Worm (Caenorhabditis elegans): ENCODE measurements around the gene hpo-34.
A peak's percentile ranks its signal among the peaks of the same experiment; 100 is the strongest.

Gene hpo-34

DNA sequence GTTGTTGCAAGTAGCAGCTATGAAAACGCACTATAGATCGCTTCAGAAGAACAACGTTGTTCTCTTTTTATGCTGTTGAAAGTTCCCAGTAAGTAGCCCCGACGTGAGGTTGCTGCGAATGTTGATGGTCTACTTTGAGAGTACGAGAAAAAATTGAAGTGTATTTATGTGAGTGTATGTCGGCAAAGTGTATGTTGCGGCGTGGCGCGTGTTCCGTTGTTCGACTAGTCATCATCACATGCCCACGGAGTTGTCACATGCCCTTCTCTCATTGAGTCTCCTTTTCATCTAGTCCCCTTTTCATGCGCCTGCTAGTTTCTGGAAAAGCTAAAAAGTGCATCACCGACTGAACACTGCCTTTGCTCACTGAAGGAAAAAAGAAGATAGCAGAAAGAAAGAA, 47.0 kb downstream of the hpo-34 start (continued):
- peak; percentile 5 for TF ChIP-seq sox-4 (tag; optimal IDR thresholded peaks at IDR 0.05)
- TF ChIP-seq tlp-1 (tag; optimal IDR thresholded peaks at IDR 0.05): no peak

DNA sequence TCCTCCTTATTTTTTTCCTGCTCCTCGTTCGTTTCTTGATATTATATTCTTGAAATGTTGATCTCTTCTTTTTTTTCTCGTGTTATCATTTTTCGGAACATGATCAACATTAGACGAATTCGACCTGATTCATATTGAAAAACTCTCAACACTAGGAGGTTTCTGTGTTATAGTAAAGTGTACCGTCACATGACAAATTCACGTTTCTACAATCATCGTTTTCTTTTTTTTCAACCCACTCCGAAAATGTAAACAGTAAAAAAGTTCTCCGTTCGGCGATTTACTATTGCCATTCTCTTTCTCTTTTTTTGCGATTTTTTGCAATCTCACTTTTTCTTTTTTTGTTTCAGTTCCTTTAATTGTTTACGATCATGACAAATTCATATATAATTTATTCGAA, 47.5 kb downstream of the hpo-34 start:
- peak; percentile 9 for TF ChIP-seq blmp-1 (tag; optimal IDR thresholded peaks at IDR 0.05)
- TF ChIP-seq lin-35 (GFP tag; optimal IDR thresholded peaks at IDR 0.05): peak in 1 of 2 experiments; percentile 22
- peak in 1 of 6 experiments; percentile 20 for TF ChIP-seq elt-3 (tag; optimal IDR thresholded peaks at IDR 0.05)
- no peak for TF ChIP-seq fos-1 (tag; optimal IDR thresholded peaks at IDR 0.05)
- TF ChIP-seq zip-4 (GFP tag; optimal IDR thresholded peaks at IDR 0.05): no peak

DNA sequence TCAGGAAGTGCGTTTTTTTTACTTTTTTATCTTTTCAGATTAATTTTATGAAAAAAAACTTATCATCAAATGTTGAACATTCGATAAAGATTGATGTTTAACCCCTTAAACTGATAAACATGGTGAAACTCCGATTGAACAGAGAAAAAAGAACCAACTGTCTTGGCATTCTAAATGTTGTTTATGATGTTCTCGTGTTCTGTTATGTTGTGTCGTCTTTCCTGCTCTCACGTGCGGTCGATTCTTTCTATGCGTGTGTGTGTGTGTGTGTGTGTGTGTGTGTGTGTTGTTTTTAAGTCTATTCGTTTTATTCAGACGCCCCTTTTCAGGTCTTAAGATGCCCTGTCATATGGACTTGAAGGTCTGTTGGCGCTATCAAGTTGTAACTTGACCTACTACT, 49.3 kb downstream of the hpo-34 start:
- TF ChIP-seq nhr-19 (GFP tag; conservative IDR thresholded peaks at IDR 0.05) (no peak), nhr-237 (tag; optimal IDR thresholded peaks at IDR 0.05) (no peak), sup-37 (GFP tag; optimal IDR thresholded peaks at IDR 0.05) (no peak), isw-1 (GFP tag; IDR thresholded peaks at IDR 0.05) (no peak), nhr-76 (tag; optimal IDR thresholded peaks at IDR 0.05) (no peak), ceh-90 (tag; optimal IDR thresholded peaks at IDR 0.05) (no peak), nhr-12 (tag; optimal IDR thresholded peaks at IDR 0.05) (no peak), elt-2 (tag; optimal IDR thresholded peaks at IDR 0.05) (peak; percentile 15), pag-3 (tag; optimal IDR thresholded peaks at IDR 0.05; ENCODE audit: borderline replicate concordance, insufficient read depth) (no peak), nhr-84 (tag; optimal IDR thresholded peaks at IDR 0.05) (no peak), ztf-4 (tag; optimal IDR thresholded peaks at IDR 0.05) (no peak), lsy-2 (tag; optimal IDR thresholded peaks at IDR 0.05) (no peak), fos-1 (tag; optimal IDR thresholded peaks at IDR 0.05) (no peak), nhr-71 (tag; optimal IDR thresholded peaks at IDR 0.05) (no peak), hlh-17 (GFP tag; optimal IDR thresholded peaks at IDR 0.05; ENCODE audit: borderline replicate concordance) (no peak), mef-2 (tag; optimal IDR thresholded peaks at IDR 0.05) (no peak), hlh-4 (tag; optimal IDR thresholded peaks at IDR 0.05) (no peak), nhr-90 (tag; optimal IDR thresholded peaks at IDR 0.05; ENCODE audit: poor library complexity) (no peak), lin-14 (GFP tag; optimal IDR thresholded peaks at IDR 0.05) (peak; percentile 49), fkh-10 (GFP tag; optimal IDR thresholded peaks at IDR 0.05) (no peak), lin-35 (GFP tag; optimal IDR thresholded peaks at IDR 0.05) (peak in 1 of 2 experiments; percentile 36), pqm-1 (tag; optimal IDR thresholded peaks at IDR 0.05) (no peak), ceh-88 (GFP tag; IDR thresholded peaks at IDR 0.05) (no peak), lin-39 (tag; optimal IDR thresholded peaks at IDR 0.05) (no peak), mdl-1 (tag; optimal IDR thresholded peaks at IDR 0.05) (peak in 1 of 2 experiments; percentile 26)

DNA sequence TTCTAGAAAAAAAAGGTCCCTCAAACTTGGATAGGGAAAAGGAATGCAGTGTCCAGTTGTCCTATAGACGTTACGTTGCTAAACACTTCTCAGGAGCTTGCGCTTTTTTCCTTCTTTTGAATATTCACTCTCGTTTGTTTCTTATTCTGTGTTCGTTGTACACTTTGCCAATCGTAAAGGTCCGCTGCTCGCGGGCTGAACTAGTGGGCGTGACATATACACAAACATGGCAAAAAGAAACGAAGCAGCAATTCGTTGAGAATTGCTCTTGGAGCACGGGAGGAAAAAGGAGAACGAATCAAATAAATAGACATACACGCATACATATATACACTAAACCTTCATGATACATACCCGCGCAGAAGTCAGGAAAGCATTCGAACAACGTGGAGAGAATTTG, 50.1 kb downstream of the hpo-34 start:
- TF ChIP-seq elt-3 (tag; optimal IDR thresholded peaks at IDR 0.05): no peak
- TF ChIP-seq lin-14 (GFP tag; optimal IDR thresholded peaks at IDR 0.05): peak; percentile 18

DNA sequence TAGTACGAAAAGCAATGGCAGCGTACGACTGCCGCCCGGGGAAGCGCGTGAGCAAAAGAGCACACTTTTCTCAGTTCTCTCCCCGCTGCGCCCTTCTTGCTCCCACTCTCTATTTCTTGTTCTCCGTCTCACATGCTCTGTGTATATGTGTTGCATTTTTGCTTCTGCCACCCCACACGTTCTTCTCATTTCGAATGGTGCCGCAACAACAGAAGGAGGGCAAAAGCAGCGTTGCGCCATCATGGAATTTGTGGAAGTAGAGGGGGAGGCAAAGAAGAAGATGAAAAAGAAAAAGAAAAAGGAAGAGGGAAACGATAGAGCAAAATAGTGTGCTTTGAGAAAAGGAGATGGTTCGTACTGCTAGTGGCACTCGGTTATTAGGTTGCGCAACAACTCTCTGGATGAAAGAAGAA, 51.5 kb downstream of the hpo-34 start:
- TF ChIP-seq ama-1 (optimal IDR thresholded peaks at IDR 0.05): no peak
- TF ChIP-seq hlh-17 (GFP tag; optimal IDR thresholded peaks at IDR 0.05; ENCODE audit: borderline replicate concordance): no peak
- TF ChIP-seq egl-13 (tag; optimal IDR thresholded peaks at IDR 0.05): peak; percentile 77
- no peak for TF ChIP-seq pqm-1 (tag; optimal IDR thresholded peaks at IDR 0.05)
- TF ChIP-seq fkh-10 (GFP tag; optimal IDR thresholded peaks at IDR 0.05): peak; percentile 97
- TF ChIP-seq zag-1 (tag; optimal IDR thresholded peaks at IDR 0.05): peak; percentile 44
- no peak for TF ChIP-seq elt-2 (tag; optimal IDR thresholded peaks at IDR 0.05)
- TF ChIP-seq vab-15 (tag; optimal IDR thresholded peaks at IDR 0.05): peak; percentile 31
- TF ChIP-seq nhr-71 (tag; optimal IDR thresholded peaks at IDR 0.05): peak; percentile 82
- TF ChIP-seq sup-37 (GFP tag; optimal IDR thresholded peaks at IDR 0.05): peak; percentile 3
- TF ChIP-seq ceh-90 (tag; optimal IDR thresholded peaks at IDR 0.05): no peak
- peak; percentile 80 for TF ChIP-seq unc-86 (tag; optimal IDR thresholded peaks at IDR 0.05)
- TF ChIP-seq nhr-11 (tag; optimal IDR thresholded peaks at IDR 0.05): no peak
- peak; percentile 39 for TF ChIP-seq skn-1 (tag; optimal IDR thresholded peaks at IDR 0.05)
- TF ChIP-seq lin-14 (GFP tag; optimal IDR thresholded peaks at IDR 0.05): peak; percentile 99
- TF ChIP-seq hpl-2 (GFP tag; optimal IDR thresholded peaks at IDR 0.05): no peak
- TF ChIP-seq unc-130 (tag; optimal IDR thresholded peaks at IDR 0.05): no peak
- TF ChIP-seq rnt-1 (tag; optimal IDR thresholded peaks at IDR 0.05): peak; percentile 79
- no peak for TF ChIP-seq aha-1 (tag; optimal IDR thresholded peaks at IDR 0.05)
- peak; percentile 73 for TF ChIP-seq swsn-7 (tag; optimal IDR thresholded peaks at IDR 0.05)
- peak; percentile 72 for TF ChIP-seq nhr-47 (tag; optimal IDR thresholded peaks at IDR 0.05)
- TF ChIP-seq nhr-19 (GFP tag; conservative IDR thresholded peaks at IDR 0.05): peak; percentile 41
- TF ChIP-seq elt-3 (tag; optimal IDR thresholded peaks at IDR 0.05): no peak
- no peak for TF ChIP-seq C34B4.2 (tag; optimal IDR thresholded peaks at IDR 0.05)
- peak; percentile 29 to 48 for TF ChIP-seq lin-35 (GFP tag; optimal IDR thresholded peaks at IDR 0.05)
- TF ChIP-seq ceh-82 (tag; optimal IDR thresholded peaks at IDR 0.05): peak in 2 of 3 experiments; percentile 50 to 79

All from whole organism, L1 larva.